Worm (Caenorhabditis elegans) whole organism, mixed stage, embryonic: ENCODE data around the gene kxd-1.

ENCODE experiments used
- M03D4.4 ChIP-seq: sonication (generic microtip); optimal IDR thresholded peaks from 2 replicates; lab custom pipeline; 2017; ENCODE audit warnings: mild to moderate bottlenecking, missing genetic modification characterization, missing compliant biosample characterization
- blmp-1 ChIP-seq: fragments of 150-350 bp; optimal IDR thresholded peaks from 2 replicates; lab custom pipeline; 2014; ENCODE audit warnings: missing biosample characterization, missing genetic modification characterization
- ceh-39 ChIP-seq: fragments of 150-350 bp; optimal IDR thresholded peaks from 2 replicates; lab custom pipeline; 2014; ENCODE audit warnings: missing biosample characterization, missing genetic modification characterization
- ceh-43 ChIP-seq: fragments of 200-800 bp; sonication (Bioruptor generic); optimal IDR thresholded peaks from 2 replicates; lab custom pipeline; 2018; ENCODE audit warnings: mild to moderate bottlenecking, missing genetic modification characterization, moderate library complexity, missing compliant biosample characterization
- cnd-1 ChIP-seq: fragments of 200-800 bp; sonication (Bioruptor generic); optimal IDR thresholded peaks from 2 replicates; lab custom pipeline; 2018; ENCODE audit warnings: mild to moderate bottlenecking, missing genetic modification characterization, missing compliant biosample characterization
- drap-1 ChIP-seq: fragments of 200-800 bp; sonication (Bioruptor generic); optimal IDR thresholded peaks from 3 replicates; lab custom pipeline; 2018; ENCODE audit warnings: mild to moderate bottlenecking, missing genetic modification characterization, missing compliant biosample characterization
- elt-1 ChIP-seq: sonication (generic microtip); optimal IDR thresholded peaks from 2 replicates; lab custom pipeline; 2017; ENCODE audit warnings: missing genetic modification characterization, mild to moderate bottlenecking, missing compliant biosample characterization, antibody characterized with exemption, moderate library complexity, borderline replicate concordance; ENCODE audit not compliant: insufficient read depth
- elt-3 ChIP-seq: fragments of 150-350 bp; optimal IDR thresholded peaks from 2 replicates; lab custom pipeline; 2014; ENCODE audit warnings: missing biosample characterization, missing genetic modification characterization
- flh-1 ChIP-seq: fragments of 200-800 bp; sonication (Bioruptor generic); optimal IDR thresholded peaks from 2 replicates; lab custom pipeline; 2018; ENCODE audit warnings: mild to moderate bottlenecking, missing genetic modification characterization, moderate library complexity, missing compliant biosample characterization
- ham-2 ChIP-seq: fragments of 200-800 bp; sonication (Bioruptor generic); optimal IDR thresholded peaks from 2 replicates; lab custom pipeline; 2018; ENCODE audit warnings: mild to moderate bottlenecking, missing genetic modification characterization, missing compliant biosample characterization
- hlh-1 ChIP-seq: fragments of 150-350 bp; optimal IDR thresholded peaks from 2 replicates; lab custom pipeline; 2014; ENCODE audit warnings: missing biosample characterization, missing genetic modification reagents, missing genetic modification characterization
- lin-13 ChIP-seq: fragments of 150-350 bp; optimal IDR thresholded peaks from 2 replicates; lab custom pipeline; 2014; ENCODE audit warnings: missing biosample characterization, missing genetic modification characterization
- lin-32 ChIP-seq: fragments of 200-800 bp; sonication (Bioruptor generic); optimal IDR thresholded peaks from 2 replicates; lab custom pipeline; 2018; ENCODE audit warnings: mild to moderate bottlenecking, missing genetic modification characterization, missing compliant biosample characterization
- lsy-2 ChIP-seq: fragments of 150-350 bp; optimal IDR thresholded peaks from 2 replicates; lab custom pipeline; 2014; ENCODE audit warnings: missing biosample characterization, missing genetic modification characterization
- mab-5 ChIP-seq: fragments of 150-350 bp; optimal IDR thresholded peaks from 2 replicates; lab custom pipeline; 2014; ENCODE audit warnings: missing biosample characterization, missing genetic modification characterization
- mep-1 ChIP-seq: fragments of 150-350 bp; optimal IDR thresholded peaks from 2 replicates; lab custom pipeline; 2017; ENCODE audit warnings: missing biosample characterization, missing genetic modification reagents, missing genetic modification characterization, inconsistent platforms
- mls-2 ChIP-seq: sonication (generic microtip); optimal IDR thresholded peaks from 2 replicates; lab custom pipeline; 2016; ENCODE audit warnings: mild to moderate bottlenecking, missing genetic modification characterization, moderate library complexity, missing compliant biosample characterization
- nhr-12 ChIP-seq: fragments of 150-350 bp; optimal IDR thresholded peaks from 2 replicates; lab custom pipeline; 2014; ENCODE audit warnings: missing biosample characterization, missing genetic modification characterization
- nhr-2 ChIP-seq: fragments of 150-350 bp; optimal IDR thresholded peaks from 2 replicates; lab custom pipeline; 2014; ENCODE audit warnings: missing biosample characterization, missing genetic modification characterization
- nhr-237 ChIP-seq: fragments of 150-350 bp; optimal IDR thresholded peaks from 2 replicates; lab custom pipeline; 2014; ENCODE audit warnings: missing biosample characterization, missing genetic modification characterization
- nhr-28 ChIP-seq: fragments of 150-350 bp; optimal IDR thresholded peaks from 2 replicates; lab custom pipeline; 2014; ENCODE audit warnings: missing biosample characterization, missing genetic modification characterization
- nhr-76 ChIP-seq: sonication (generic microtip); optimal IDR thresholded peaks from 2 replicates; lab custom pipeline; 2017; ENCODE audit warnings: missing biosample characterization, missing genetic modification characterization
- pha-4 ChIP-seq: fragments of 150-350 bp; optimal IDR thresholded peaks from 2 replicates; lab custom pipeline; 2018; ENCODE audit warnings: missing biosample characterization, missing genetic modification reagents, missing genetic modification characterization
- sem-2 ChIP-seq: fragments of 200-800 bp; sonication (Bioruptor generic); optimal IDR thresholded peaks from 2 replicates; lab custom pipeline; 2018; ENCODE audit warnings: mild to moderate bottlenecking, missing genetic modification characterization, missing compliant biosample characterization
- snpc-4 ChIP-seq: fragments of 150-350 bp; optimal IDR thresholded peaks from 2 replicates; lab custom pipeline; 2014; ENCODE audit warnings: missing biosample characterization, missing genetic modification characterization
- sptf-1 ChIP-seq: sonication (generic microtip); optimal IDR thresholded peaks from 2 replicates; lab custom pipeline; 2017; ENCODE audit warnings: mild to moderate bottlenecking, missing genetic modification characterization, moderate library complexity, missing compliant biosample characterization
- unc-120 ChIP-seq: sonication (generic microtip); optimal IDR thresholded peaks from 2 replicates; lab custom pipeline; 2017; ENCODE audit warnings: missing genetic modification characterization, missing compliant biosample characterization; ENCODE audit not compliant: poor library complexity, severe bottlenecking
- unc-39 ChIP-seq: fragments of 150-350 bp; optimal IDR thresholded peaks from 2 replicates; lab custom pipeline; 2014; ENCODE audit warnings: missing biosample characterization, missing genetic modification characterization
- unc-62 ChIP-seq: fragments of 150-350 bp; optimal IDR thresholded peaks from 2 replicates; lab custom pipeline; 2014; ENCODE audit warnings: missing biosample characterization, missing genetic modification reagents, missing genetic modification characterization
- zip-8 ChIP-seq: fragments of 150-350 bp; optimal IDR thresholded peaks from 2 replicates; lab custom pipeline; 2014; ENCODE audit warnings: missing biosample characterization, missing genetic modification characterization
- ztf-11 ChIP-seq: fragments of 150-350 bp; optimal IDR thresholded peaks from 2 replicates; lab custom pipeline; 2014; ENCODE audit warnings: missing biosample characterization, missing genetic modification characterization

Gene kxd-1

DNA sequence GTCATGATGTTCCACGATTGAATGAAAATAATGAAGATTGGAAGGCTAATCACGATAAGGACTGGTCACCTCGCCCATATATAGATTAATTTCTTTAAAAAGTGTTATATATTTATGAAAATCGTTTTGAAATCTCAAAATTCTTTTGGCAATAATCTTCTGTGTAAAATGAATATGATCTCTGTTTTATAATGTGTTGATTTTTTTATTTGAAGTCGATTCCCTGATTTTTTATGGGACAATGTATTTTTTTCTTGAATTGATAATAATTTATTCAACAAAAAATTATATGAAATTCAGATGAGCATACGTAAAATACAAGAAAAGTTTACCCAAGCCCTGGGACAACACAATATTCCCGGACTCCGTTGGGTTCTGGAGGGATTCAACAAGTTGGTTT lies 18.2 kb downstream of the kxd-1 start, which contains the start of gene C05C8.1:
Gene C05C8.1, plus strand, starts transcription at position 301 of the 400 bp plus-strand sequence.
- no peak for TF ChIP-seq ceh-39 (tag; lab: Kevin White, UChicago)
- TF ChIP-seq ham-2 (GFP tag; lab: Kevin White, UChicago): no peak
- TF ChIP-seq hlh-1: no peak
- no peak for TF ChIP-seq pha-4 (tag; lab: Kevin White, UChicago)
- no peak for TF ChIP-seq unc-62 (GFP tag; lab: Kevin White, UChicago)
- TF ChIP-seq mab-5 (tag; lab: Kevin White, UChicago): no peak

ce11 chrV:7246951-7247350 lies 25.7 kb downstream of the kxd-1 start, which contains the start of gene C05C8.7:
Gene C05C8.7 (minus strand): TSS chrV:7247050.
- TF ChIP-seq zip-8 (tag; lab: Kevin White, UChicago): no peak
- TF ChIP-seq sptf-1 (tag; lab: Kevin White, UChicago): no peak
- peak; percentile 34 for TF ChIP-seq ham-2 (GFP tag; lab: Kevin White, UChicago)
- TF ChIP-seq lsy-2 (tag; lab: Kevin White, UChicago): no peak
- TF ChIP-seq drap-1 (GFP tag; lab: Kevin White, UChicago): no peak

DNA sequence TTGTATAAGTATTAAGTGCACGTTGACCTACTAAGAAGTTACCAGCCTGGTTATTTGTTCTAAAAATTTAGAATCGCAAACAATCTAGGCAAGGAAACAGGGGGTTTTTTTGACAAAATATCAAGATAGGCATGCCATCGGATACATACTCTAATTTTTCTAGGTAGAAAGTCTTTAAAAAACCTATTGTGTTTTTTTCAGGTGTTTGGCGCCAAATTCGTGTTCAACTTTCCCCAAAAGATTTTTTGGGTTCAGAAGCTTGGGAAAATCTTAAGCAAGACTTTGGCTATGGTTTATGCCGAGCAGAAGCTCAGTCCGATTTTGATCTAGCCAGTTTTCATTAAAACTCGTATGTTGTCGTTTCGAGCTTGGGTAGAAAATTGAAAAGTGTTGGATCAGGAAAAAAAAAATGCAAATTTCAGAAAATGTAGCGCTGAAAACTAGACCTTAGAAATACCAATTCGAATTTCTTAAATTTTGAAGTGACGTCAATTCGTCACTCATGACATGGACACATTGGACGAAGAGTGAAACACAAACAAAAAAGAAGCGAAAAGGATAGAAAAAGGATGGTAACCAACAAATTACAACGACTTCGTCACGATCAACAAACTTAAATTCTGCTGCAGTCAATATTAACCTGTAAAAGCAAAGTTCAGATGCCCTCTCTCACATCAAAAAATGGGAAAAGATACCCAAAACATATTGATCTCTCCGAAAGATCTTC lies 27.1 kb downstream of the kxd-1 start:
- TF ChIP-seq ceh-39 (tag; lab: Kevin White, UChicago): no peak
- TF ChIP-seq lsy-2 (tag; lab: Kevin White, UChicago): no peak
- TF ChIP-seq unc-62 (GFP tag; lab: Kevin White, UChicago): no peak
- no peak for TF ChIP-seq blmp-1
- TF ChIP-seq sem-2 (GFP tag; lab: Kevin White, UChicago): no peak
- no peak for TF ChIP-seq elt-3 (tag; lab: Kevin White, UChicago)
- TF ChIP-seq nhr-76: no peak
- no peak for TF ChIP-seq zip-8 (tag; lab: Kevin White, UChicago)
- no peak for TF ChIP-seq elt-1 (tag; lab: Kevin White, UChicago)
- TF ChIP-seq unc-120: no peak
- no peak for TF ChIP-seq drap-1 (GFP tag; lab: Kevin White, UChicago)
- TF ChIP-seq ztf-11 (tag; lab: Kevin White, UChicago): no peak
- no peak for TF ChIP-seq lin-13 (tag; lab: Kevin White, UChicago)

DNA sequence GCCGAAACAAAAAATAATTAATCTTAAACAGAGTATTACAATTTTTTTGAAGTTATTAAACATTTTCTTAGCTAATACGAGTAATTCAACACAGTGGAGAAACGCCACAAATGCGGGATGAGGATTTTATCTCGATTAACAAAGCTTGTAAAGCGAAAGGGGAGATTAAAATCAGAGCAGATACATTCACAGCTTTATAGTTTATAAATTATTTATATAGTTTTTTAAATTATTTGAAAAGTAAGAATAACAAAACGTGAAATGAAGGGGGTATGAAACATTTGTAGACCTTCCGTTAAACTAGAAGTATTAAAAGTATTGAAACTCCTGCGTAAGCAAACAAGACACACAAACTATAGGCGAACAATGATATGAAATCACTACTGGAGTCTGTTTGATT lies 33.8 kb downstream of the kxd-1 start, which contains the start of gene C05C8.8:
Gene C05C8.8, minus strand, starts transcription at position 101 of the 400 bp plus-strand sequence.
- TF ChIP-seq ztf-11 (tag; lab: Kevin White, UChicago): no peak
- no peak for TF ChIP-seq ham-2 (GFP tag; lab: Kevin White, UChicago)
- no peak for TF ChIP-seq lin-13 (tag; lab: Kevin White, UChicago)
- TF ChIP-seq flh-1 (GFP tag; lab: Kevin White, UChicago): no peak
- TF ChIP-seq nhr-28 (tag; lab: Kevin White, UChicago): no peak
- TF ChIP-seq nhr-2 (tag; lab: Kevin White, UChicago): no peak
- TF ChIP-seq nhr-12: no peak
- no peak for TF ChIP-seq ceh-43 (GFP tag; lab: Kevin White, UChicago)
- no peak for TF ChIP-seq mab-5 (tag; lab: Kevin White, UChicago)
- no peak for TF ChIP-seq unc-39 (tag; lab: Kevin White, UChicago)
- TF ChIP-seq hlh-1: no peak
- TF ChIP-seq sptf-1 (tag; lab: Kevin White, UChicago): no peak
- TF ChIP-seq drap-1 (GFP tag; lab: Kevin White, UChicago): no peak
- TF ChIP-seq M03D4.4 (tag; lab: Kevin White, UChicago): no peak
- no peak for TF ChIP-seq mep-1 (tag; lab: Kevin White, UChicago)
- no peak for TF ChIP-seq snpc-4 (tag; lab: Kevin White, UChicago)
- TF ChIP-seq ceh-39 (tag; lab: Kevin White, UChicago): no peak
- TF ChIP-seq nhr-76: no peak
- no peak for TF ChIP-seq cnd-1
- TF ChIP-seq lin-32 (GFP tag; lab: Kevin White, UChicago): no peak

- no peak for TF ChIP-seq nhr-237
- TF ChIP-seq zip-8 (tag; lab: Kevin White, UChicago): no peak
- TF ChIP-seq unc-120: no peak
- no peak for TF ChIP-seq ceh-39 (tag; lab: Kevin White, UChicago)
- TF ChIP-seq lsy-2 (tag; lab: Kevin White, UChicago): no peak
- TF ChIP-seq elt-1 (tag; lab: Kevin White, UChicago): no peak
- no peak for TF ChIP-seq sem-2 (GFP tag; lab: Kevin White, UChicago)
- TF ChIP-seq elt-3 (tag; lab: Kevin White, UChicago): no peak
- no peak for TF ChIP-seq ztf-11 (tag; lab: Kevin White, UChicago)
- no peak for TF ChIP-seq mls-2
- TF ChIP-seq drap-1 (GFP tag; lab: Kevin White, UChicago): no peak
- TF ChIP-seq sptf-1 (tag; lab: Kevin White, UChicago): no peak
- no peak for TF ChIP-seq blmp-1
- no peak for TF ChIP-seq ham-2 (GFP tag; lab: Kevin White, UChicago)
- no peak for TF ChIP-seq M03D4.4 (tag; lab: Kevin White, UChicago)
- TF ChIP-seq hlh-1: no peak
- TF ChIP-seq pha-4 (tag; lab: Kevin White, UChicago): no peak
- TF ChIP-seq mep-1 (tag; lab: Kevin White, UChicago): no peak
Measured at ce11 chrV:7258965-7259364, 37.7 kb downstream of the kxd-1 start, which contains the start of gene C13A2.12. Gene C13A2.12 (plus strand): TSS chrV:7259265.
